Fruit fly (Drosophila melanogaster) whole organism, embryonic: ENCODE measurements around the gene MAGE.

Source experiments
- Atf3 ChIP-seq: fragments of 200-800 bp; sonication (Bioruptor generic); optimal IDR thresholded peaks from 3 replicates; lab custom pipeline; 2016; ENCODE audit warnings: missing biosample characterization, missing genetic modification characterization
- Bdp1 ChIP-seq: fragments of 200-800 bp; sonication (Bioruptor generic); optimal IDR thresholded peaks from 3 replicates; lab custom pipeline; 2016; ENCODE audit warnings: missing biosample characterization, missing genetic modification characterization
- CG10565 ChIP-seq: fragments of 200-800 bp; sonication (Bioruptor generic); optimal IDR thresholded peaks from 3 replicates; lab custom pipeline; 2016; ENCODE audit warnings: missing biosample characterization, mild to moderate bottlenecking, missing genetic modification characterization
- CG10654 ChIP-seq: fragments of 200-800 bp; sonication (Bioruptor generic); optimal IDR thresholded peaks from 2 replicates; lab custom pipeline; 2016; ENCODE audit warnings: missing biosample characterization, missing genetic modification characterization
- CG11723 ChIP-seq: fragments of 200-800 bp; sonication (Bioruptor generic); optimal IDR thresholded peaks from 2 replicates; lab custom pipeline; 2017; ENCODE audit warnings: missing biosample characterization, mild to moderate bottlenecking, missing genetic modification characterization
- CG13123 ChIP-seq: fragments of 200-800 bp; sonication (Bioruptor generic); optimal IDR thresholded peaks from 2 replicates; lab custom pipeline; 2016; ENCODE audit warnings: missing biosample characterization, missing genetic modification characterization
- CG15601 ChIP-seq: fragments of 200-800 bp; sonication (Bioruptor generic); optimal IDR thresholded peaks from 3 replicates; lab custom pipeline; 2019; ENCODE audit warnings: missing biosample characterization, mild to moderate bottlenecking, missing genetic modification characterization, moderate library complexity
- CG16863 ChIP-seq: fragments of 200-800 bp; sonication (Bioruptor generic); optimal IDR thresholded peaks from 3 replicates; lab custom pipeline; 2016; ENCODE audit warnings: missing biosample characterization, missing genetic modification characterization
- CG2116 ChIP-seq: fragments of 200-800 bp; sonication (Bioruptor generic); optimal IDR thresholded peaks from 3 replicates; lab custom pipeline; 2018; ENCODE audit warnings: missing biosample characterization, mild to moderate bottlenecking, missing genetic modification characterization
- CG30403 ChIP-seq: fragments of 200-800 bp; sonication (Bioruptor generic); optimal IDR thresholded peaks from 3 replicates; lab custom pipeline; 2016; ENCODE audit warnings: missing biosample characterization, missing genetic modification characterization
- CG3407 ChIP-seq: fragments of 200-800 bp; sonication (Bioruptor generic); optimal IDR thresholded peaks from 2 replicates; lab custom pipeline; 2018; ENCODE audit warnings: missing biosample characterization, mild to moderate bottlenecking, missing genetic modification characterization
- CG3838 ChIP-seq: fragments of 200-800 bp; sonication (Bioruptor generic); optimal IDR thresholded peaks from 3 replicates; lab custom pipeline; 2016; ENCODE audit warnings: missing biosample characterization, missing genetic modification characterization
- CG6254 ChIP-seq: fragments of 200-800 bp; sonication (Bioruptor generic); optimal IDR thresholded peaks from 3 replicates; lab custom pipeline; 2017; ENCODE audit warnings: mild to moderate bottlenecking, missing biosample characterization, missing genetic modification reagents, missing genetic modification characterization
- CG8089 ChIP-seq: fragments of 200-800 bp; sonication (Bioruptor generic); optimal IDR thresholded peaks from 3 replicates; lab custom pipeline; 2016; ENCODE audit warnings: missing biosample characterization, missing genetic modification characterization
- CG9437 ChIP-seq: fragments of 200-800 bp; sonication (Bioruptor generic); optimal IDR thresholded peaks from 2 replicates; lab custom pipeline; 2018; ENCODE audit warnings: missing biosample characterization, mild to moderate bottlenecking, missing genetic modification characterization
- CG9609 ChIP-seq: fragments of 200-800 bp; sonication (Bioruptor generic); optimal IDR thresholded peaks from 3 replicates; lab custom pipeline; 2016; ENCODE audit warnings: missing biosample characterization, missing genetic modification characterization
- Chrac-16 ChIP-seq: fragments of 200-800 bp; sonication (Bioruptor generic); optimal IDR thresholded peaks from 3 replicates; lab custom pipeline; 2016; ENCODE audit warnings: missing biosample characterization, missing genetic modification characterization
- CrebB ChIP-seq: fragments of 200-800 bp; sonication (Bioruptor generic); optimal IDR thresholded peaks from 3 replicates; lab custom pipeline; 2018; ENCODE audit warnings: missing biosample characterization, mild to moderate bottlenecking, missing genetic modification characterization
- Dref ChIP-seq: fragments of 200-800 bp; sonication (Bioruptor generic); IDR thresholded peaks from 2 replicates; pipeline ENCODE4 v1.3.6; 2022; ENCODE audit warnings: missing biosample characterization, missing genetic modification characterization
- Hr51 ChIP-seq, 2 experiments: fragments of 200-800 bp; sonication (Bioruptor generic); optimal IDR thresholded peaks; 2 replicates in 1 of 2; 3 replicates in 1 of 2; lab custom pipeline; 2016 to 2018; ENCODE audit warnings: missing biosample characterization in 2 of 2, missing genetic modification characterization in 2 of 2, mild to moderate bottlenecking in 1 of 2, moderate library complexity in 1 of 2
- Hr78 ChIP-seq, 2 experiments: fragments of 200-800 bp in 1 of 2; fragments of >200 bp in 1 of 2; sonication (Bioruptor generic) in 1 of 2; optimal IDR thresholded peaks; 2 replicates each; lab custom pipeline; 2017 to 2019; ENCODE audit warnings: missing biosample characterization in 2 of 2, missing genetic modification characterization in 2 of 2, mild to moderate bottlenecking in 1 of 2, moderate library complexity in 1 of 2
- Hsf ChIP-seq: fragments of 200-800 bp; sonication (Bioruptor generic); optimal IDR thresholded peaks from 3 replicates; lab custom pipeline; 2016; ENCODE audit warnings: missing biosample characterization, missing genetic modification characterization
- Lhr ChIP-seq: fragments of 200-800 bp; sonication (Bioruptor generic); optimal IDR thresholded peaks from 3 replicates; lab custom pipeline; 2017; ENCODE audit warnings: mild to moderate bottlenecking, missing biosample characterization, missing genetic modification reagents, missing genetic modification characterization
- Lim3 ChIP-seq: fragments of 200-800 bp; sonication (Bioruptor generic); IDR thresholded peaks from 2 replicates; pipeline ENCODE4 v1.3.6; 2022; ENCODE audit warnings: missing biosample characterization, missing genetic modification characterization
- Med ChIP-seq: fragments of 200-800 bp; sonication (Bioruptor generic); peaks from one replicate; lab custom pipeline; 2016; ENCODE audit warnings: missing biosample characterization, missing genetic modification characterization, mild to moderate bottlenecking, inconsistent platforms, moderate library complexity
- NC2α ChIP-seq: fragments of 200-800 bp; sonication (Bioruptor generic); optimal IDR thresholded peaks from 2 replicates; lab custom pipeline; 2016; ENCODE audit warnings: missing biosample characterization, missing genetic modification characterization
- NC2β ChIP-seq: fragments of 200-800 bp; sonication (Bioruptor generic); optimal IDR thresholded peaks from 2 replicates; lab custom pipeline; 2016; ENCODE audit warnings: missing biosample characterization, missing genetic modification characterization
- Ssrp ChIP-seq: fragments of 200-800 bp; sonication (Bioruptor generic); optimal IDR thresholded peaks from 2 replicates; lab custom pipeline; 2018; ENCODE audit warnings: missing biosample characterization, mild to moderate bottlenecking, missing genetic modification characterization, moderate library complexity
- YL-1 ChIP-seq: fragments of 200-800 bp; sonication (Bioruptor generic); optimal IDR thresholded peaks from 3 replicates; lab custom pipeline; 2017; ENCODE audit warnings: missing biosample characterization, mild to moderate bottlenecking, missing genetic modification characterization
- al ChIP-seq: fragments of 200-800 bp; sonication (Bioruptor generic); IDR thresholded peaks from 2 replicates; pipeline ENCODE4 v1.3.6; 2022; ENCODE audit warnings: missing biosample characterization, missing genetic modification characterization
- aop ChIP-seq: fragments of 200-800 bp; sonication (Bioruptor generic); IDR thresholded peaks from 2 replicates; pipeline ENCODE4 v1.3.6; 2022; ENCODE audit warnings: missing biosample characterization, missing genetic modification characterization
- ash1 ChIP-seq: fragments of 200-800 bp; sonication (Bioruptor generic); optimal IDR thresholded peaks from 2 replicates; lab custom pipeline; 2018; ENCODE audit warnings: missing biosample characterization, mild to moderate bottlenecking, missing genetic modification characterization
- az2 ChIP-seq: fragments of 200-800 bp; sonication (Bioruptor generic); optimal IDR thresholded peaks from 3 replicates; lab custom pipeline; 2016; ENCODE audit warnings: missing biosample characterization, missing genetic modification characterization
- br ChIP-seq: fragments of >200 bp; optimal IDR thresholded peaks from 2 replicates; lab custom pipeline; 2017
- cas ChIP-seq: fragments of 200-800 bp; sonication (Bioruptor generic); IDR thresholded peaks from 2 replicates; pipeline ENCODE4 v1.3.6; 2022; ENCODE audit warnings: missing biosample characterization, missing genetic modification characterization
- caup ChIP-seq: fragments of 200-800 bp; sonication (Bioruptor generic); optimal IDR thresholded peaks from 3 replicates; lab custom pipeline; 2017; ENCODE audit warnings: missing biosample characterization, mild to moderate bottlenecking, missing genetic modification characterization, moderate library complexity; ENCODE audit not compliant: severe bottlenecking
- chinmo ChIP-seq: fragments of 200-800 bp; sonication (Bioruptor generic); IDR thresholded peaks from 4 replicates; pipeline ENCODE4 v1.3.6; 2022; ENCODE audit warnings: missing biosample characterization, missing genetic modification characterization; ENCODE audit not compliant: partially characterized antibody
- danr ChIP-seq: fragments of 200-800 bp; sonication (Bioruptor generic); IDR thresholded peaks from 2 replicates; pipeline ENCODE4 v1.3.6; 2022; ENCODE audit warnings: missing biosample characterization, missing genetic modification characterization
- dmrt99B ChIP-seq: fragments of 200-800 bp; sonication (Bioruptor generic); optimal IDR thresholded peaks from 2 replicates; lab custom pipeline; 2018; ENCODE audit warnings: missing biosample characterization, mild to moderate bottlenecking, missing genetic modification characterization, moderate library complexity
- dysf ChIP-seq: fragments of 200-800 bp; sonication (Bioruptor generic); IDR thresholded peaks from 3 replicates; pipeline ENCODE4 v1.3.6; 2022; ENCODE audit warnings: missing biosample characterization, missing genetic modification characterization
- gce ChIP-seq: fragments of 200-800 bp; sonication (Bioruptor generic); IDR thresholded peaks from 3 replicates; pipeline ENCODE4 v1.3.6; 2022; ENCODE audit warnings: missing biosample characterization, missing genetic modification characterization
- nerfin-2 ChIP-seq: fragments of 200-800 bp; sonication (Bioruptor generic); IDR thresholded peaks from 2 replicates; pipeline ENCODE4 v1.3.6; 2022; ENCODE audit warnings: missing biosample characterization, missing genetic modification characterization; ENCODE audit not compliant: partially characterized antibody
- phol ChIP-seq: fragments of 200-800 bp; sonication (Bioruptor generic); optimal IDR thresholded peaks from 3 replicates; lab custom pipeline; 2018; ENCODE audit warnings: missing biosample characterization, mild to moderate bottlenecking, missing genetic modification characterization, moderate library complexity
- prd ChIP-seq, 3 experiments: fragments of >200 bp in 2 of 3; fragments of 200-800 bp in 1 of 3; sonication (Bioruptor generic) in 1 of 3; optimal IDR thresholded peaks in 2 of 3; IDR thresholded peaks in 1 of 3; 2 replicates in 2 of 3; 3 replicates in 1 of 3; pipeline versions ENCODE4 v1.3.6 to Lab custom; 2017 to 2022; ENCODE audit warnings: missing biosample characterization in 1 of 3, missing genetic modification characterization in 1 of 3
- repo ChIP-seq: fragments of 200-800 bp; sonication (Bioruptor generic); optimal IDR thresholded peaks from 2 replicates; lab custom pipeline; 2016; ENCODE audit warnings: missing biosample characterization, missing genetic modification characterization
- rib ChIP-seq: fragments of 200-800 bp; sonication (Bioruptor generic); IDR thresholded peaks from 2 replicates; pipeline ENCODE4 v1.3.6; 2022; ENCODE audit warnings: missing biosample characterization, missing genetic modification characterization
- run ChIP-seq: fragments of 200-800 bp; sonication (Bioruptor generic); optimal IDR thresholded peaks from 3 replicates; lab custom pipeline; 2018; ENCODE audit warnings: missing biosample characterization, mild to moderate bottlenecking, missing genetic modification characterization
- unc-4 ChIP-seq: fragments of 200-800 bp; sonication (Bioruptor generic); IDR thresholded peaks from 2 replicates; pipeline ENCODE4 v1.3.6; 2022; ENCODE audit warnings: missing biosample characterization, missing genetic modification characterization; ENCODE audit not compliant: partially characterized antibody
- usp ChIP-seq: fragments of >200 bp; optimal IDR thresholded peaks from 2 replicates; lab custom pipeline; 2017; ENCODE audit warnings: missing biosample characterization, missing genetic modification characterization

MAGE gene

DNA sequence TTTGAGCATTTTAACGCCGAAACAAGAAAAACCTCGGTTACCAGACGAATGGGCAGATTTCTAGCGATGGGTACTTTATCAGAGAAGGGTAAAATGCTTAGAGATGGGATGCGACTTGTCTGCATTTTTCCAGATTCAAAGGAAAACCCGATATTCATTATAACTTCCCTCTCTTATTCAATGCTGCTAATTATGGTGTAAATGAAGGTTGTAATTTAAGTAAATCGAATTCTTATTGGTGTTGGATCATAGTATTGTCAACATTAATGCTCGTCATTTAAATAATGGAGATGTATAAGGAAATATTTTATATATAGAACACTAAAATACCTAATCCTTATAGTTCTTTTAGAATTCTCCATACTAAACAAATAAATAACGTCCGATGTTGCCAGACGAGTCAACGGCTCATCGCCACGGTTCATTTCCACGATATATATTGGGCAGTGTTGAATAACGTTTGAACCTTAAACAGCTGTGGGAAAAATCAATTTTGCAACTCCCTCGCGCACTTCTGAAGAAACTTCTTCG lies 30.8 kb downstream of the MAGE start, which contains the start of the genes Alh and CG10098 (continued):
- TF ChIP-seq CG11723 (peak; percentile 73), repo (GFP tag; lab: Kevin White, UChicago) (peak; percentile 68), az2 (GFP tag; lab: Kevin White, UChicago) (peak; percentile 88), Med (GFP tag; lab: Kevin White, UChicago) (peak; percentile 96), caup (peak; percentile 44), br (no peak), unc-4 (GFP tag; lab: Robert Waterston, UW) (peak; percentile 60; the same call in 1 of the 2 replicates), CG15601 (tag; lab: Kevin White, UChicago) (peak; percentile 73), NC2β (GFP tag; lab: Kevin White, UChicago) (peak; percentile 70), CG2116 (GFP tag; lab: Kevin White, UChicago) (peak; percentile 85), CG13123 (peak; percentile 80), Hr78 (GFP tag; optimal IDR thresholded peaks at IDR 0.05; lab: Kevin White, UChicago) (peak in 1 of 2 experiments; percentile 53), Ssrp (tag; lab: Kevin White, UChicago) (peak; percentile 86), CG3838 (GFP tag; lab: Kevin White, UChicago) (peak; percentile 61), CG16863 (GFP tag; lab: Kevin White, UChicago) (peak; percentile 78), run (no peak), phol (peak; percentile 90), dmrt99B (tag; lab: Kevin White, UChicago) (peak; percentile 70), gce (GFP tag; lab: Robert Waterston, UW) (0 out of 3 replicates have a peak, but pooled peaks have one; percentile 54), CrebB (tag; lab: Kevin White, UChicago) (no peak), usp (GFP tag; lab: Kevin White, UChicago) (no peak), Atf3 (GFP tag; lab: Kevin White, UChicago) (peak; percentile 82), NC2α (GFP tag; lab: Kevin White, UChicago) (peak; percentile 82), Bdp1 (GFP tag; lab: Kevin White, UChicago) (peak; percentile 64), Chrac-16 (GFP tag; lab: Kevin White, UChicago) (peak; percentile 92), Dref (GFP tag; lab: Robert Waterston, UW) (peak; percentile 39; the same call in 1 of the 2 replicates), CG9609 (GFP tag; lab: Kevin White, UChicago) (peak; percentile 87), nerfin-2 (peak; percentile 44; the same call in 1 of the 2 replicates), YL-1 (GFP tag; lab: Kevin White, UChicago) (peak; percentile 47), CG8089 (GFP tag; lab: Kevin White, UChicago) (peak; percentile 67), CG30403 (GFP tag; lab: Kevin White, UChicago) (peak; percentile 96), al (peak; percentile 80), CG3407 (peak; percentile 59), CG6254 (GFP tag; lab: Kevin White, UChicago) (no peak), ash1 (GFP tag; lab: Kevin White, UChicago) (no peak), dysf (GFP tag; lab: Robert Waterston, UW) (peak; percentile 81), Lim3 (0 out of 2 replicates have a peak, but pooled peaks have one; percentile 30), danr (GFP tag; lab: Robert Waterston, UW) (peak; percentile 56; the same call in 1 of the 2 replicates), chinmo (GFP tag; lab: Robert Waterston, UW) (0 out of 4 replicates have a peak, but pooled peaks have one; percentile 15), Hsf (peak; percentile 91), CG10654 (GFP tag; lab: Kevin White, UChicago) (peak; percentile 82), rib (peak; percentile 50; the same call in 1 of the 2 replicates), aop (GFP tag; lab: Robert Waterston, UW) (peak; percentile 70), prd (optimal IDR thresholded peaks at IDR 0.05; lab: Kevin White, UChicago) (no peak), prd (GFP tag; IDR thresholded peaks at IDR 0.05; lab: Robert Waterston, UW) (peak; percentile 87; the same call in 2 of the 3 replicates), cas (GFP tag; lab: Robert Waterston, UW) (no peak), CG9437 (GFP tag; lab: Kevin White, UChicago) (peak; percentile 55), Lhr (GFP tag; lab: Kevin White, UChicago) (peak; percentile 88), Hr51 (GFP tag; optimal IDR thresholded peaks at IDR 0.05; lab: Kevin White, UChicago) (peak; percentile 74 to 90), CG10565 (GFP tag; lab: Kevin White, UChicago) (no peak)
